Fruit fly (Drosophila melanogaster): ENCODE measurements around the gene GstD3.

GstD3 gene

dm6 chr3R:12369793-12370642 lies 2.9 kb upstream of the GstD3 start (continued):
- no peak for TF ChIP-seq z (GFP tag; IDR thresholded peaks at IDR 0.05)
- TF ChIP-seq CG34376 (GFP tag; optimal IDR thresholded peaks at IDR 0.05), result no peak
- no peak for TF ChIP-seq CG3847 (GFP tag; IDR thresholded peaks at IDR 0.05)
- no peak for TF ChIP-seq Max (GFP tag; optimal IDR thresholded peaks at IDR 0.05)
- no peak for TF ChIP-seq luna (GFP tag; optimal IDR thresholded peaks at IDR 0.05)
- no peak for TF ChIP-seq HLH54F (GFP tag; optimal IDR thresholded peaks at IDR 0.05)
- TF ChIP-seq org-1 (GFP tag; optimal IDR thresholded peaks at IDR 0.05), result no peak
- TF ChIP-seq NfI (GFP tag; optimal IDR thresholded peaks at IDR 0.05), result no peak
- no peak for TF ChIP-seq CG12236 (GFP tag; optimal IDR thresholded peaks at IDR 0.05)
- no peak for TF ChIP-seq Hey (tag; optimal IDR thresholded peaks at IDR 0.05)
- no peak for TF ChIP-seq CkIIα-i1 (GFP tag; IDR thresholded peaks at IDR 0.05)
- no peak for TF ChIP-seq TFAM (GFP tag; optimal IDR thresholded peaks at IDR 0.05)
- no peak for TF ChIP-seq CG33557 (GFP tag; optimal IDR thresholded peaks at IDR 0.05)
- TF ChIP-seq eve (GFP tag; optimal IDR thresholded peaks at IDR 0.05), result peak in 1 of 2 experiments; percentile 13
- no peak for TF ChIP-seq D19B (GFP tag; optimal IDR thresholded peaks at IDR 0.05)
- TF ChIP-seq dati (GFP tag; IDR thresholded peaks at IDR 0.05), result no peak
- no peak for TF ChIP-seq nmo (GFP tag; optimal IDR thresholded peaks at IDR 0.05)

dm6 chr3R:12370643-12370995 lies 2.2 kb upstream of the GstD3 start:
- peak; percentile 94 for TF ChIP-seq CG3163 (GFP tag; optimal IDR thresholded peaks at IDR 0.05)
- peak; percentile 2 for TF ChIP-seq gro (GFP tag; optimal IDR thresholded peaks at IDR 0.05)
- no peak for TF ChIP-seq Lim3 (GFP tag; IDR thresholded peaks at IDR 0.05)
- TF ChIP-seq Trl (optimal IDR thresholded peaks at IDR 0.05), result peak; percentile 53 to 72
- no peak for TF ChIP-seq Trl (GFP tag; optimal IDR thresholded peaks at IDR 0.05)
- TF ChIP-seq oc (tag; optimal IDR thresholded peaks at IDR 0.05), result no peak
- TF ChIP-seq CG34376 (GFP tag; optimal IDR thresholded peaks at IDR 0.05), result peak; percentile 66
- no peak for TF ChIP-seq CG34224 (GFP tag; IDR thresholded peaks at IDR 0.05; ENCODE audit: partially characterized antibody)
- peak; percentile 59 for TF ChIP-seq nom (GFP tag; optimal IDR thresholded peaks at IDR 0.05)
- no peak for TF ChIP-seq CTCF (GFP tag; optimal IDR thresholded peaks at IDR 0.05)
- TF ChIP-seq BtbVII (GFP tag; optimal IDR thresholded peaks at IDR 0.05), result peak; percentile 29
- TF ChIP-seq CG12769 (tag; optimal IDR thresholded peaks at IDR 0.05), result peak; percentile 64
- TF ChIP-seq sd (tag; optimal IDR thresholded peaks at IDR 0.05), result peak; percentile 92
- TF ChIP-seq CG4360 (GFP tag; IDR thresholded peaks at IDR 0.05), result no peak
- 0 out of 4 replicates have a peak, but pooled peaks have one; percentile 68 for TF ChIP-seq chinmo (GFP tag; IDR thresholded peaks at IDR 0.05; ENCODE audit: partially characterized antibody)
- TF ChIP-seq CG13894 (tag; optimal IDR thresholded peaks at IDR 0.05), result peak; percentile 97
- peak; percentile 66 for TF ChIP-seq corto (GFP tag; optimal IDR thresholded peaks at IDR 0.05)
- TF ChIP-seq CG12104 (GFP tag; optimal IDR thresholded peaks at IDR 0.05), result no peak
- TF ChIP-seq CG34422 (GFP tag; IDR thresholded peaks at IDR 0.05), result peak; percentile 10; the same call in 1 of the 3 replicates
- peak; percentile 36 for TF ChIP-seq CG10543 (GFP tag; optimal IDR thresholded peaks at IDR 0.05)
- peak; percentile 27; the same call in 1 of the 2 replicates for TF ChIP-seq chm (GFP tag; IDR thresholded peaks at IDR 0.05)
- no peak for TF ChIP-seq so (GFP tag; IDR thresholded peaks at IDR 0.05)
- TF ChIP-seq Hr78 (GFP tag; optimal IDR thresholded peaks at IDR 0.05), result peak in 1 of 2 experiments; percentile 61
